Fruit fly (Drosophila melanogaster): ENCODE results near the gene lectin-21Cb.

lectin-21Cb gene

DNA sequence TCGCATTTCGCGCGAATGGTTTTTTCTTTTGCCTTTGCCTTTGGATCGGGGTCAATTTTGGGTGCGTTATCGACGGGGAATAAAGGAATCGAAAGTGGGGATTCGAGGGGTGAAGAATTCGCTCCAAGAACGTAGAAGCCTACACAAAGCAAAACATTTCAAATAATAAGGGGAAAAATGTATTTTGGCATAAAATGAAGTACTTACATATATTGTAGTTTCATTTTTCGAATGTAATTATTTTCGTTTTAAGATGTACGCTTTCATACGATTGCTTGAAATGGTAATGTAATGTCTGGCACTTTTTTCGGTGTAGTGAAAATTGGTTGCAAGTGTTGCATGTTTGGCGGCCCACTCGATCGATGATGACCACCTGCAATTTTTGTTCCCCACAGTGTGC, 6.0 kb downstream of the lectin-21Cb start:
- no peak for TF ChIP-seq noc (tag; optimal IDR thresholded peaks at IDR 0.05)

DNA sequence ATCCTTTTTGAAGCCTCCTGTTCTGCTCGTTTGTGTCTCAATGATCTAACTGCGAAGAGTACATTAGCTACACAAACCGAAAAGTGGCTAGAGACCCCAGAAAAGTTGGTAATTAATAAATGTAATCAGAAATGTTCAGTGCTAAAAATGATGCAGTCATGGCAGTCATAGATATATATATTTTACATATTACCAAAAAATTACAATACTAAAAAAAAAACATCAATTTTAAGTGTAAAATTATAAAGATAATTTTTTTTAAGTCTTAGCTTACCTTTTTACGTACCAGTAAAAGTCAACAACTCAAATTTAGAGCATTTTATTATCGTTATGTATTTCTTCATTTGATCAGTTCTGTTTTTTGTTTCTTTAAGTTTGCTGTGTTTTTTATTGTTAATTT, 8.2 kb downstream of the lectin-21Cb start:
- TF ChIP-seq noc (tag; optimal IDR thresholded peaks at IDR 0.05): no peak

DNA sequence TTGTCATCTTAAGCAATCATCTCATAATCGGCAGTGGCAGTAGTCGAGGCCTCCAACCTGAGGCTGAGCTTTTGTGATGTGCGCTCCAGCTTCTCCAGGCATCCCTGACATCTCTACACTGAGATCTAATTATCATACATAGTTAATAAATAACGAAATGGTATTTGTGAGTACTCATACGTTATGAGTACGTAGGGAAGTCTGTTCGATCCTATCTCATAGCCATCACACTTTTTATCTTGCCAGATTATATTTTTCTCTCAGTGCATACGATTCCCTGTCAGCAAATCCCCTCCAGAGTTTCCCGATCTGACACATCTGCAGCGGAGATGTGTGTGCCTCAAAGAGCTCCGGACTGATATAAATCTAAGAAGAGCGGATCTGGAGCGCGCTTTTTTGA, 11.5 kb downstream of the lectin-21Cb start:
- TF ChIP-seq noc (tag; optimal IDR thresholded peaks at IDR 0.05): no peak

DNA sequence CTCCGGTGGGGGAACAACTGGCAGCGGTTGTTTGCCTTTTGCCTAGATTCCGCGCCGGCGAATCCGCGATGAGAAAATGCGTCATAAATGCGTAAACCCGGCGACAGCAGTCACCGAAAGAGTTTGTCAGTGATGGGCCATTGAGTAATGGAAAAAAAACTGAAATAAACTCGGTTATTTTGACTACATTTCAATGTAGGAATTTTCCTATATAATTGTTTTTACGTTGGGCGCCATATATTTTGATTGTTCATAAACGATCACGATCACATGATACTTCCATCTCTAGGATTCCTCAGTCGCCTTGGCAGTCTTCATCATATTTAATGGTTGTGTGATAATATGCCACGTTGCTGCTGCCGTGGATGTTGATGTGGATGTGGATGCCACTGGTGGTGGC, 12.9 kb downstream of the lectin-21Cb start:
- TF ChIP-seq noc (tag; optimal IDR thresholded peaks at IDR 0.05): no peak

DNA sequence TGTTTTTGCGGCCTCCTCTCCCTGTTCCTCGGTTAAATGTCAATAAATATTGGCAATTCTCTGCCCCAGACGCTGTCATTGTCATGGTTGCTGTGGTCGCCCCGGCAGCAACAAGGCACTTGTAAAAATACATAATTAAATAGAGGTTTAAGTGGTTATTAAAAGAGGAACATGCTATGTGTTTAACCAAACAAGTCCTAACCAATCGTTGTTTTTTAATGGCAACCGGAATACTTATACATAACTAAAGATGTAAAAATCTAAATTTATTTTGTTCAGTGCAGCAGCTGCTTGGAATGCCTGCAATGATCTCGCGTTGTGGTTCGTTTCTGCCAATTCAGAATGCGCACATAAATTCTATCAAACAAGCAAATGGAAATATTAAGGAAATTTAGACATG, 14.0 kb downstream of the lectin-21Cb start:
- TF ChIP-seq noc (tag; optimal IDR thresholded peaks at IDR 0.05): no peak

DNA sequence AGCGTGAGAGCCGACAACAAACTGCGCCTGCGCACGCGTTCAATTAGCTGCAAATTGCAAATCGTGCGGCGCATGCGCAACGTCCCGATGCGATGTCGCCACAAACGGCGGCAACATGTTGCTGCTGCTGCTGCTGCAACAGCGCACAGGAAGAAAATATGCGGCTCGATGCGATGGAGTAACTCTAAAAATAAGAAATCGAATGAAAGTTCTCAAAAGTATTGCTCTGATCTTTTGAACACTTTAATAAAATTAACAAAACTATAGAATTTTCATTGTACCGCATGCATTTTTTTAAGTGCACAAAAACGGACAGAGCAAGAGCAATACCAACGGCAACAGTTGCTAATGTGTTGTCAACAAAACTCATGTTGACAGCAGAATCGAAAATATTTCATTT, 14.8 kb downstream of the lectin-21Cb start:
- TF ChIP-seq noc (tag; optimal IDR thresholded peaks at IDR 0.05): no peak

dm6 chr2L:604060-604459, 16.9 kb downstream of the lectin-21Cb start:
- TF ChIP-seq noc (tag; optimal IDR thresholded peaks at IDR 0.05): no peak

- no peak for TF ChIP-seq noc (tag; optimal IDR thresholded peaks at IDR 0.05)
Observed at dm6 chr2L:602439-602879, 18.5 kb downstream of the lectin-21Cb start, which contains the start of gene CG13689. CG13689 (plus strand) TSS chr2L:602813.

DNA sequence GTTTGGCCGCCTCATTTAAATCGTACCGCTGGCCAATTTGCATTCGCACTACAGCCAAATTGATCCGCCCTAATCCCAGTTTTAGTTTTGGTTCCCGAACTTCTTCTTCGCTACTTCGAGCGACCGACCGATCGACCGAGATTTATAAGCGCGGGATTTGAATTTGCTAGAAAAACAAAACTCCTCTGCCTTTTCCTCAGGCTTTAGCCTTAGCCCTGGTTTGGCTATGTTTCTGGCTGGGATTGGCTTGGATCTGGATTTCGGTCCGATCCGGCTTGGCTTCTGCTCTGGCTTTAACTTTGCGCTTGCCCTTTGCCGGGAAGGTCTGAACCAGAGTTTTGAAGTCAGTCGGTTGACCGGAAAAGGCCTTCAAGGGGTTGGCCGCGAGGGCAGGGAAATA, 19.2 kb downstream of the lectin-21Cb start:
- no peak for TF ChIP-seq noc (tag; optimal IDR thresholded peaks at IDR 0.05)

dm6 chr2L:597771-598170, 23.2 kb downstream of the lectin-21Cb start:
- TF ChIP-seq noc (tag; optimal IDR thresholded peaks at IDR 0.05): no peak

DNA sequence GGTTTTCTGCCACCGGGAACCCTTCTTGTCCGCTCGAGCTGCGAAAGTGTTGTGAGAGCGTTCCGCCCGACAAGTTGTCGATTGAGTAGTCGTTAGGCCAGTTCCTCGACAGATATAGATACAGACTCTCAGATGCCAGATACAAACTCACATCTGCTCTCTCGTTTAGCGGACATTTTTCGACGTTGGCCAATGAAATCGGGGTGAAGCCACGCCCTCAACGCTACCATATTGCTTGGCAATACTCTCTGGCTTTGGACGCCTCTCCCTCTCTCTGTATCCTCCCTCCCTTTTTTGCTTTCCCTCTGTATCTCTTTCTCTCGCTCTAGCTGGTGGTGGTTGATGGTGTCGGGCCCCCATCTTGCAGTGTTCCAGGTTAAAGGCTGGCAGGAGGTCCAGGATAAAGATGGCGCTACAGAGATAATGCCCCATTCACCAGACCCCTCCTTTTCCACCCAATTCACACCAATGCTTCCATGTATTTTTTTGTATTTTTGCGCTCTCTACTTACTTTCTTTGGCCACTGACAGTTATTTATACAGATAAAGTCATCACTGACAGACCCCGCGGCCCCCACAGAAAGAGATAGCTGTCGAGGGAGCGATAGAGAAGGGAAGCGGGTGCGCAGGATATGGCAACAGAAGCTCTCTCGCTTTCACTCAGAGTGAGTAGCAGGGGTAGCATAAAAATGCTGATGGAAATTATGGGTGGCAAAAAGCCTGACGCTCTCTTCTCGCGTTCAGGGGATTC, 26.2 kb downstream of the lectin-21Cb start, which contains the start of gene Gsc:
TSS of gene Gsc (minus strand) at position 51 of the 750 bp plus-strand sequence.
- no peak for TF ChIP-seq noc (tag; optimal IDR thresholded peaks at IDR 0.05)

dm6 chr2L:594048-594447, 27.0 kb downstream of the lectin-21Cb start:
- no peak for TF ChIP-seq noc (tag; optimal IDR thresholded peaks at IDR 0.05)

dm6 chr2L:591511-591910, 29.5 kb downstream of the lectin-21Cb start:
- no peak for TF ChIP-seq noc (tag; optimal IDR thresholded peaks at IDR 0.05)

dm6 chr2L:585268-585667, 35.7 kb downstream of the lectin-21Cb start:
- no peak for TF ChIP-seq noc (tag; optimal IDR thresholded peaks at IDR 0.05)

- TF ChIP-seq noc (tag; optimal IDR thresholded peaks at IDR 0.05): no peak
Observed at dm6 chr2L:577186-577585, 43.8 kb downstream of the lectin-21Cb start, which contains the start of gene Pph13. Pph13 (plus strand) TSS chr2L:577486.

dm6 chr2L:576559-577184, 44.3 kb downstream of the lectin-21Cb start, which contains the start of gene Ptth:
Ptth (minus strand) TSS chr2L:576896.
- TF ChIP-seq noc (tag; optimal IDR thresholded peaks at IDR 0.05): no peak

dm6 chr2L:574226-574625, 46.8 kb downstream of the lectin-21Cb start, which contains the start of the genes Ipk2 and cold:
Ipk2 (minus strand) TSS chr2L:574264.
cold (plus strand) TSS chr2L:574291.
- peak; percentile 84 for TF ChIP-seq noc (tag; optimal IDR thresholded peaks at IDR 0.05)
